Worm (Caenorhabditis elegans) whole organism, L2 larva: ENCODE data around the gene ifbp-1.

ENCODE experiments used
- C34F6.9 ChIP-seq: fragments of 150-350 bp; optimal IDR thresholded peaks from 2 replicates; lab custom pipeline; 2014; ENCODE audit warnings: missing biosample characterization, missing genetic modification characterization
- blmp-1 ChIP-seq: sonication (generic microtip); optimal IDR thresholded peaks from 2 replicates; lab custom pipeline; 2017; ENCODE audit warnings: missing genetic modification characterization, mild to moderate bottlenecking, missing compliant biosample characterization, antibody characterized with exemption, moderate library complexity; ENCODE audit not compliant: insufficient read depth
- egl-27 ChIP-seq: sonication (generic microtip); optimal IDR thresholded peaks from 3 replicates; lab custom pipeline; 2017; ENCODE audit warnings: missing biosample characterization, missing genetic modification reagents, missing genetic modification characterization
- lin-39 ChIP-seq: fragments of 150-350 bp; optimal IDR thresholded peaks from 2 replicates; lab custom pipeline; 2014; ENCODE audit warnings: missing biosample characterization, missing genetic modification reagents, missing genetic modification characterization
- snpc-4 ChIP-seq: fragments of 150-350 bp; optimal IDR thresholded peaks from 2 replicates; lab custom pipeline; 2014; ENCODE audit warnings: missing biosample characterization, missing genetic modification characterization

DNA sequence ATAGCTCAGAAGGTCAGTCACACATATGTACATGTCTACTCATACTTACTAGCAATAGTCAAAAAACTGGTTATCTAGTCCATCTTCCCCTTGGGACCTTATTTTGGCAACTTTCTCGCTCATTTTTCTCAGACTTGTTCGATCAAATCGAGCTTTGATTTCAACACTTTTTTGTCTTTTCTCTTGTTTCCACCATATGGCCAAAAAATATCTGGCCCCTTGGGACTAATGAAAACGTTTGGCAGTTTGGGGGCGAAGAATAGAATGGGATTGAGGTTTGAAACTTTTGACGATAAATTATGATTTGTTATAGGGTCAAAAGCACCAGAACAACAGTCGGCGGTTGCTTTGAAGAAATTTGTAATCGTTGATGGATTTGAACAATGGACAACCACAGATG, 27.6 kb downstream of the ifbp-1 start:
- TF ChIP-seq blmp-1 (no peak), snpc-4 (no peak), egl-27 (tag; lab: Kevin White, UChicago) (no peak), C34F6.9 (tag; lab: Kevin White, UChicago) (no peak), lin-39 (no peak)
